Fruit fly (Drosophila melanogaster) whole organism, embryonic: ENCODE results near the gene MESR3.

Experiments
- Awh ChIP-seq: fragments of 200-800 bp; sonication (Bioruptor generic); IDR thresholded peaks from 2 replicates; pipeline ENCODE4, ENCODE4 v1.3.6; 2022; ENCODE audit warnings: missing biosample characterization, missing genetic modification characterization
- CG1024 ChIP-seq: fragments of 200-800 bp; sonication (Bioruptor generic); IDR thresholded peaks from 2 replicates; pipeline ENCODE4 v1.3.6; 2022; ENCODE audit warnings: missing biosample characterization, missing genetic modification characterization
- CG10654 ChIP-seq: fragments of 200-800 bp; sonication (Bioruptor generic); optimal IDR thresholded peaks from 2 replicates; lab custom pipeline; 2016; ENCODE audit warnings: missing biosample characterization, missing genetic modification characterization
- CG10959 ChIP-seq: fragments of 200-800 bp; sonication (Bioruptor generic); IDR thresholded peaks from 2 replicates; pipeline ENCODE4 v1.3.6; 2022; ENCODE audit warnings: missing biosample characterization, missing genetic modification characterization
- CG14860 ChIP-seq: fragments of 200-800 bp; sonication (Bioruptor generic); IDR thresholded peaks from 3 replicates; pipeline ENCODE4 v1.3.6; 2022; ENCODE audit warnings: missing biosample characterization, missing genetic modification characterization; ENCODE audit not compliant: partially characterized antibody
- CG15269 ChIP-seq: fragments of 200-800 bp; sonication (Bioruptor generic); optimal IDR thresholded peaks from 2 replicates; lab custom pipeline; 2018; ENCODE audit warnings: missing biosample characterization, mild to moderate bottlenecking, missing genetic modification characterization, moderate library complexity
- CG15479 ChIP-seq: fragments of 200-800 bp; sonication (Bioruptor generic); optimal IDR thresholded peaks from 3 replicates; lab custom pipeline; 2019; ENCODE audit warnings: missing biosample characterization, mild to moderate bottlenecking, missing genetic modification characterization, moderate library complexity
- CG15601 ChIP-seq: fragments of 200-800 bp; sonication (Bioruptor generic); optimal IDR thresholded peaks from 3 replicates; lab custom pipeline; 2019; ENCODE audit warnings: missing biosample characterization, mild to moderate bottlenecking, missing genetic modification characterization, moderate library complexity
- CG2889 ChIP-seq: fragments of 200-800 bp; sonication (Bioruptor generic); IDR thresholded peaks from 3 replicates; pipeline ENCODE4 v1.3.6; 2022; ENCODE audit warnings: missing biosample characterization, missing genetic modification characterization
- CG32767 ChIP-seq: fragments of 200-800 bp; sonication (Bioruptor generic); IDR thresholded peaks from 2 replicates; pipeline ENCODE4 v1.3.6; 2022; ENCODE audit warnings: missing biosample characterization, missing genetic modification characterization
- CG3281 ChIP-seq: fragments of 200-800 bp; sonication (Bioruptor generic); optimal IDR thresholded peaks from 3 replicates; lab custom pipeline; 2017; ENCODE audit warnings: missing biosample characterization, mild to moderate bottlenecking, missing genetic modification characterization
- CG3726 ChIP-seq: fragments of 200-800 bp; sonication (Bioruptor generic); IDR thresholded peaks from 3 replicates; pipeline ENCODE4, ENCODE4 v1.3.6; 2022; ENCODE audit warnings: missing biosample characterization, missing genetic modification characterization
- CG4360 ChIP-seq: fragments of 200-800 bp; sonication (Bioruptor generic); IDR thresholded peaks from 2 replicates; pipeline ENCODE4 v1.3.6; 2022; ENCODE audit warnings: missing biosample characterization, missing genetic modification characterization
- CG4617 ChIP-seq: fragments of 200-800 bp; sonication (Bioruptor generic); optimal IDR thresholded peaks from 3 replicates; lab custom pipeline; 2016; ENCODE audit warnings: missing biosample characterization, missing genetic modification characterization, borderline replicate concordance
- CG6272 ChIP-seq: fragments of 200-800 bp; sonication (Bioruptor generic); IDR thresholded peaks from 2 replicates; pipeline ENCODE4 v1.3.6; 2022; ENCODE audit warnings: missing biosample characterization, missing genetic modification characterization
- CG6791 ChIP-seq: fragments of 200-800 bp; sonication (Bioruptor generic); IDR thresholded peaks from 3 replicates; pipeline ENCODE4 v1.3.6; 2022; ENCODE audit warnings: missing biosample characterization, missing genetic modification characterization; ENCODE audit not compliant: partially characterized antibody
- CG7372 ChIP-seq: fragments of 200-800 bp; sonication (Bioruptor generic); IDR thresholded peaks from 2 replicates; pipeline ENCODE4 v1.3.6; 2022; ENCODE audit warnings: missing biosample characterization, missing genetic modification characterization
- CG7745 ChIP-seq: fragments of 200-800 bp; sonication (Bioruptor generic); optimal IDR thresholded peaks from 2 replicates; lab custom pipeline; 2018; ENCODE audit warnings: missing biosample characterization, mild to moderate bottlenecking, missing genetic modification characterization, moderate library complexity
- CG8281 ChIP-seq: fragments of 200-800 bp; sonication (Bioruptor generic); optimal IDR thresholded peaks from 2 replicates; lab custom pipeline; 2018; ENCODE audit warnings: missing biosample characterization, mild to moderate bottlenecking, missing genetic modification characterization, moderate library complexity
- CG8388 ChIP-seq: fragments of 200-800 bp; sonication (Bioruptor generic); optimal IDR thresholded peaks from 2 replicates; lab custom pipeline; 2019; ENCODE audit warnings: missing biosample characterization, mild to moderate bottlenecking, missing genetic modification characterization, moderate library complexity
- CTCF ChIP-seq: fragments of 200-800 bp; sonication (Bioruptor generic); optimal IDR thresholded peaks from 2 replicates; lab custom pipeline; 2017; ENCODE audit warnings: missing biosample characterization, mild to moderate bottlenecking, missing genetic modification characterization, moderate library complexity
- D19B ChIP-seq: fragments of 200-800 bp; sonication (Bioruptor generic); optimal IDR thresholded peaks from 2 replicates; lab custom pipeline; 2017; ENCODE audit warnings: missing biosample characterization, mild to moderate bottlenecking, missing genetic modification characterization
- Dref ChIP-seq: fragments of 200-800 bp; sonication (Bioruptor generic); IDR thresholded peaks from 2 replicates; pipeline ENCODE4 v1.3.6; 2022; ENCODE audit warnings: missing biosample characterization, missing genetic modification characterization
- Ets97D ChIP-seq: fragments of 200-800 bp; sonication (Bioruptor generic); optimal IDR thresholded peaks from 3 replicates; lab custom pipeline; 2016; ENCODE audit warnings: missing biosample characterization, missing genetic modification characterization
- Fer1 ChIP-seq: fragments of 200-800 bp; sonication (Bioruptor generic); optimal IDR thresholded peaks from 2 replicates; lab custom pipeline; 2017; ENCODE audit warnings: missing biosample characterization, mild to moderate bottlenecking, missing genetic modification characterization
- H15 ChIP-seq: fragments of 200-800 bp; sonication (Bioruptor generic); IDR thresholded peaks from 3 replicates; pipeline ENCODE4 v1.3.6; 2022; ENCODE audit warnings: missing biosample characterization, missing genetic modification characterization
- Hr3 ChIP-seq: fragments of 200-800 bp; sonication (Bioruptor generic); optimal IDR thresholded peaks from 3 replicates; lab custom pipeline; 2016; ENCODE audit warnings: missing biosample characterization, missing genetic modification characterization
- Rx ChIP-seq: fragments of 200-800 bp; sonication (Bioruptor generic); IDR thresholded peaks from 2 replicates; pipeline ENCODE4 v1.3.6; 2022; ENCODE audit warnings: missing biosample characterization, missing genetic modification characterization
- Sry-δ ChIP-seq: fragments of 200-800 bp; sonication (Bioruptor generic); optimal IDR thresholded peaks from 2 replicates; lab custom pipeline; 2016; ENCODE audit warnings: missing biosample characterization, missing genetic modification characterization
- Tbp ChIP-seq: fragments of >200 bp; optimal IDR thresholded peaks from 2 replicates; lab custom pipeline; 2018; ENCODE audit warnings: missing biosample characterization, missing genetic modification characterization
- Xrp1 ChIP-seq: fragments of 200-800 bp; sonication (Bioruptor generic); IDR thresholded peaks from 2 replicates; pipeline ENCODE4 v1.3.6; 2022; ENCODE audit warnings: missing biosample characterization, missing genetic modification characterization
- ab ChIP-seq: fragments of 200-800 bp; sonication (Bioruptor generic); optimal IDR thresholded peaks from 2 replicates; lab custom pipeline; 2016; ENCODE audit warnings: missing biosample characterization, missing genetic modification characterization
- az2 ChIP-seq: fragments of 200-800 bp; sonication (Bioruptor generic); optimal IDR thresholded peaks from 3 replicates; lab custom pipeline; 2016; ENCODE audit warnings: missing biosample characterization, missing genetic modification characterization
- br ChIP-seq: fragments of >200 bp; optimal IDR thresholded peaks from 2 replicates; lab custom pipeline; 2017
- corto ChIP-seq: fragments of 200-800 bp; sonication (Bioruptor generic); optimal IDR thresholded peaks from 2 replicates; lab custom pipeline; 2016; ENCODE audit warnings: missing biosample characterization, mild to moderate bottlenecking, missing genetic modification characterization, moderate library complexity
- exex ChIP-seq: fragments of 200-800 bp; sonication (Bioruptor generic); optimal IDR thresholded peaks from 4 replicates; lab custom pipeline; 2018; ENCODE audit warnings: missing biosample characterization, mild to moderate bottlenecking, missing genetic modification characterization, moderate library complexity
- gcm ChIP-seq: fragments of 200-800 bp; sonication (Bioruptor generic); optimal IDR thresholded peaks from 2 replicates; lab custom pipeline; 2019; ENCODE audit warnings: missing biosample characterization, mild to moderate bottlenecking, missing genetic modification characterization, moderate library complexity
- gem ChIP-seq: fragments of 200-800 bp; sonication (Bioruptor generic); optimal IDR thresholded peaks from 2 replicates; lab custom pipeline; 2019; ENCODE audit warnings: missing biosample characterization, mild to moderate bottlenecking, missing genetic modification characterization, moderate library complexity
- gsb-n ChIP-seq: fragments of 200-800 bp; sonication (Bioruptor generic); optimal IDR thresholded peaks from 3 replicates; lab custom pipeline; 2018; ENCODE audit warnings: missing biosample characterization, mild to moderate bottlenecking, missing genetic modification characterization
- h ChIP-seq: fragments of >200 bp; optimal IDR thresholded peaks from 2 replicates; lab custom pipeline; 2017
- inv ChIP-seq: fragments of 200-800 bp; sonication (Bioruptor generic); IDR thresholded peaks from 2 replicates; pipeline ENCODE4 v1.3.6; 2022; ENCODE audit warnings: missing biosample characterization, missing genetic modification characterization; ENCODE audit not compliant: partially characterized antibody
- jigr1 ChIP-seq: fragments of 200-800 bp; sonication (Bioruptor generic); IDR thresholded peaks from 3 replicates; pipeline ENCODE4 v1.3.6; 2022; ENCODE audit warnings: missing biosample characterization, missing genetic modification characterization
- lbe ChIP-seq: fragments of 200-800 bp; sonication (Bioruptor generic); optimal IDR thresholded peaks from 2 replicates; lab custom pipeline; 2016; ENCODE audit warnings: missing biosample characterization, mild to moderate bottlenecking, missing genetic modification characterization
- lov ChIP-seq, 2 experiments: fragments of 200-800 bp in 1 of 2; fragments of >200 bp in 1 of 2; sonication (Bioruptor generic) in 1 of 2; IDR thresholded peaks in 1 of 2; optimal IDR thresholded peaks in 1 of 2; 2 replicates in 1 of 2; 3 replicates in 1 of 2; pipeline versions ENCODE4 v1.3.6 to Lab custom; 2017 to 2022; ENCODE audit warnings: missing biosample characterization in 1 of 2, missing genetic modification characterization in 1 of 2
- pho ChIP-seq: fragments of 200-800 bp; sonication (Bioruptor generic); optimal IDR thresholded peaks from 2 replicates; lab custom pipeline; 2016; ENCODE audit warnings: missing biosample characterization, missing genetic modification characterization
- prd ChIP-seq, 3 experiments: fragments of >200 bp in 2 of 3; fragments of 200-800 bp in 1 of 3; sonication (Bioruptor generic) in 1 of 3; optimal IDR thresholded peaks in 2 of 3; IDR thresholded peaks in 1 of 3; 2 replicates in 2 of 3; 3 replicates in 1 of 3; pipeline versions ENCODE4 v1.3.6 to Lab custom; 2017 to 2022; ENCODE audit warnings: missing biosample characterization in 1 of 3, missing genetic modification characterization in 1 of 3
- run ChIP-seq: fragments of 200-800 bp; sonication (Bioruptor generic); optimal IDR thresholded peaks from 3 replicates; lab custom pipeline; 2018; ENCODE audit warnings: missing biosample characterization, mild to moderate bottlenecking, missing genetic modification characterization
- sisA ChIP-seq: fragments of 200-800 bp; sonication (Bioruptor generic); IDR thresholded peaks from 2 replicates; pipeline ENCODE4 v1.3.6; 2022; ENCODE audit warnings: missing biosample characterization, missing genetic modification characterization
- sob ChIP-seq: fragments of 200-800 bp; sonication (Bioruptor generic); IDR thresholded peaks from 2 replicates; pipeline ENCODE4 v1.3.6; 2022; ENCODE audit warnings: missing biosample characterization, missing genetic modification characterization
- usp ChIP-seq: fragments of >200 bp; optimal IDR thresholded peaks from 2 replicates; lab custom pipeline; 2017; ENCODE audit warnings: missing biosample characterization, missing genetic modification characterization
- wor ChIP-seq: fragments of 200-800 bp; sonication (Bioruptor generic); IDR thresholded peaks from 2 replicates; pipeline ENCODE4 v1.3.6; 2022; ENCODE audit warnings: missing biosample characterization, missing genetic modification characterization
- z ChIP-seq: fragments of 200-800 bp; sonication (Bioruptor generic); IDR thresholded peaks from 3 replicates; pipeline ENCODE4 v1.3.6; 2022; ENCODE audit warnings: missing biosample characterization, missing genetic modification characterization

The MESR3 gene

dm6 chr2L:18695404-18695804 lies 78.3 kb downstream of the MESR3 start, which contains the start of the genes CG10383 and CG10338 (continued):
- peak; percentile 82 for TF ChIP-seq CG3281 (GFP tag; lab: Kevin White, UChicago)
- TF ChIP-seq h, result no peak
- peak; percentile 71 for TF ChIP-seq CG10654 (GFP tag; lab: Kevin White, UChicago)
- TF ChIP-seq Tbp (GFP tag; lab: Kevin White, UChicago), result no peak
- peak; percentile 88 for TF ChIP-seq sisA
- peak; percentile 42 for TF ChIP-seq CG8281 (tag; lab: Kevin White, UChicago)
- peak; percentile 87 for TF ChIP-seq CG4617
- TF ChIP-seq CG6791 (GFP tag; lab: Robert Waterston, UW), result no peak
- TF ChIP-seq gcm, result peak; percentile 70
- TF ChIP-seq CG6272 (GFP tag; lab: Robert Waterston, UW), result peak; percentile 88
- peak; percentile 41 for TF ChIP-seq D19B (GFP tag; lab: Kevin White, UChicago)
- TF ChIP-seq CG2889 (GFP tag; lab: Robert Waterston, UW), result peak; percentile 83
- peak; percentile 83 for TF ChIP-seq CG1024 (GFP tag; lab: Robert Waterston, UW)
- TF ChIP-seq ab (GFP tag; lab: Kevin White, UChicago), result peak; percentile 15
- TF ChIP-seq gem, result peak; percentile 87
- TF ChIP-seq prd (optimal IDR thresholded peaks at IDR 0.05; lab: Kevin White, UChicago), result no peak
- TF ChIP-seq prd (GFP tag; IDR thresholded peaks at IDR 0.05; lab: Robert Waterston, UW), result peak; percentile 94
- TF ChIP-seq inv, result no peak
- no peak for TF ChIP-seq lov (optimal IDR thresholded peaks at IDR 0.05; lab: Kevin White, UChicago)
- TF ChIP-seq lov (GFP tag; IDR thresholded peaks at IDR 0.05; lab: Robert Waterston, UW), result peak; percentile 82
- peak; percentile 43 for TF ChIP-seq corto (GFP tag; lab: Kevin White, UChicago)
- TF ChIP-seq CG10959, result no peak
- TF ChIP-seq gsb-n (tag; lab: Kevin White, UChicago), result peak; percentile 55
- TF ChIP-seq usp (GFP tag; lab: Kevin White, UChicago), result no peak
- TF ChIP-seq CG15479 (GFP tag; lab: Kevin White, UChicago), result no peak
- TF ChIP-seq Dref (GFP tag; lab: Robert Waterston, UW), result peak; percentile 38; the same call in 1 of the 2 replicates
- TF ChIP-seq Xrp1 (GFP tag; lab: Robert Waterston, UW), result peak; percentile 87
- peak; percentile 79; the same call in 1 of the 3 replicates for TF ChIP-seq CG3726 (GFP tag; lab: Robert Waterston, UW)
- TF ChIP-seq az2 (GFP tag; lab: Kevin White, UChicago), result peak; percentile 83
- TF ChIP-seq Sry-δ (GFP tag; lab: Kevin White, UChicago), result peak; percentile 68
- TF ChIP-seq wor (GFP tag; lab: Robert Waterston, UW), result peak; percentile 74
- TF ChIP-seq CG7745 (tag; lab: Kevin White, UChicago), result no peak
- TF ChIP-seq Awh, result peak; percentile 91
- TF ChIP-seq CG7372, result peak; percentile 84
- peak; percentile 82 for TF ChIP-seq lbe (GFP tag; lab: Kevin White, UChicago)
- TF ChIP-seq CG4360 (GFP tag; lab: Robert Waterston, UW), result peak; percentile 53
- peak; percentile 81 for TF ChIP-seq Fer1 (GFP tag; lab: Kevin White, UChicago)
- TF ChIP-seq H15, result peak; percentile 91
- no peak for TF ChIP-seq br (lab: Kevin White, UChicago)
- TF ChIP-seq Ets97D (GFP tag; lab: Kevin White, UChicago), result peak; percentile 88
- peak; percentile 8 for TF ChIP-seq CTCF
- peak; percentile 59 for TF ChIP-seq exex (tag; lab: Kevin White, UChicago)
- peak; percentile 84 for TF ChIP-seq Hr3
- TF ChIP-seq CG15601 (tag; lab: Kevin White, UChicago), result peak; percentile 58
- TF ChIP-seq CG14860 (GFP tag; lab: Robert Waterston, UW), result no peak
- no peak for TF ChIP-seq run (tag; lab: Kevin White, UChicago)
- TF ChIP-seq jigr1 (GFP tag; lab: Robert Waterston, UW), result peak; percentile 68; the same call in 2 of the 3 replicates
- peak; percentile 90 for TF ChIP-seq sob (GFP tag; lab: Robert Waterston, UW)
- no peak for TF ChIP-seq z (GFP tag; lab: Robert Waterston, UW)
- peak; percentile 71 for TF ChIP-seq CG8388 (GFP tag; lab: Kevin White, UChicago)
- peak; percentile 90 for TF ChIP-seq Rx (GFP tag; lab: Robert Waterston, UW)
- TF ChIP-seq CG15269, result peak; percentile 76
- TF ChIP-seq pho (GFP tag; lab: Kevin White, UChicago), result peak; percentile 87
- TF ChIP-seq CG32767, result peak; percentile 75; the same call in 1 of the 2 replicates
